Worm (Caenorhabditis elegans) whole organism, late embryonic: ENCODE measurements around the gene F39G3.5.

ENCODE experiments used
- C38D4.7 ChIP-seq: fragments of 200-800 bp; sonication (Bioruptor generic); optimal IDR thresholded peaks from 2 replicates; lab custom pipeline; 2018; ENCODE audit warnings: mild to moderate bottlenecking, missing genetic modification characterization, moderate library complexity, missing compliant biosample characterization
- F13H6.1 ChIP-seq: sonication (generic microtip); optimal IDR thresholded peaks from 2 replicates; lab custom pipeline; 2016; ENCODE audit warnings: missing genetic modification characterization, missing compliant biosample characterization
- K02D7.2 ChIP-seq: sonication (generic microtip); optimal IDR thresholded peaks from 2 replicates; lab custom pipeline; 2017; ENCODE audit warnings: mild to moderate bottlenecking, missing genetic modification characterization, missing compliant biosample characterization
- K09A11.1 ChIP-seq: sonication (generic microtip); optimal IDR thresholded peaks from 2 replicates; lab custom pipeline; 2017; ENCODE audit warnings: antibody characterized with exemption, mild to moderate bottlenecking, missing genetic modification characterization, missing compliant biosample characterization; ENCODE audit not compliant: insufficient read depth
- T23F11.4 ChIP-seq: fragments of 200-800 bp; sonication (Bioruptor generic); optimal IDR thresholded peaks from 2 replicates; lab custom pipeline; 2018; ENCODE audit warnings: mild to moderate bottlenecking, missing genetic modification characterization, missing compliant biosample characterization
- Y22D7AL.16 ChIP-seq: sonication (generic microtip); optimal IDR thresholded peaks from 2 replicates; lab custom pipeline; 2016; ENCODE audit warnings: missing genetic modification characterization, missing compliant biosample characterization
- ceh-14 ChIP-seq: sonication (generic microtip); optimal IDR thresholded peaks from 2 replicates; lab custom pipeline; 2016; ENCODE audit warnings: missing genotype, missing genetic modification characterization, missing compliant biosample characterization
- ceh-18 ChIP-seq: sonication (generic microtip); optimal IDR thresholded peaks from 2 replicates; lab custom pipeline; 2016; ENCODE audit warnings: missing genetic modification characterization, missing compliant biosample characterization
- ceh-19 ChIP-seq: fragments of 200-800 bp; sonication (Bioruptor generic); optimal IDR thresholded peaks from 2 replicates; lab custom pipeline; 2018; ENCODE audit warnings: mild to moderate bottlenecking, missing genetic modification characterization, missing compliant biosample characterization
- ceh-22 ChIP-seq: sonication (generic microtip); optimal IDR thresholded peaks from 2 replicates; lab custom pipeline; 2017; ENCODE audit warnings: missing biosample characterization, missing genetic modification characterization
- ceh-30 ChIP-seq: fragments of 150-350 bp; optimal IDR thresholded peaks from 2 replicates; lab custom pipeline; 2014; ENCODE audit warnings: missing biosample characterization, missing genetic modification characterization
- ceh-31 ChIP-seq: sonication (generic microtip); optimal IDR thresholded peaks from 2 replicates; lab custom pipeline; 2016; ENCODE audit warnings: missing genetic modification characterization, missing compliant biosample characterization
- ceh-34 ChIP-seq: sonication (generic microtip); optimal IDR thresholded peaks from 2 replicates; lab custom pipeline; 2016; ENCODE audit warnings: mild to moderate bottlenecking, missing genetic modification characterization, missing compliant biosample characterization
- ceh-45 ChIP-seq: fragments of 200-800 bp; sonication (Bioruptor generic); IDR thresholded peaks from 2 replicates; pipeline ENCODE4 v1.3.6; 2022; ENCODE audit warnings: missing genetic modification reagents, missing genetic modification characterization, missing compliant biosample characterization
- ceh-48 ChIP-seq: sonication (generic microtip); optimal IDR thresholded peaks from 2 replicates; lab custom pipeline; 2016; ENCODE audit warnings: missing genetic modification characterization, inconsistent platforms, missing compliant biosample characterization
- ceh-6 ChIP-seq: fragments of 200-800 bp; sonication (Bioruptor generic); optimal IDR thresholded peaks from 2 replicates; lab custom pipeline; 2018; ENCODE audit warnings: mild to moderate bottlenecking, missing genetic modification characterization, missing compliant biosample characterization
- ceh-9 ChIP-seq: sonication (generic microtip); optimal IDR thresholded peaks from 2 replicates; lab custom pipeline; 2016; ENCODE audit warnings: mild to moderate bottlenecking, missing genetic modification characterization, inconsistent platforms, missing compliant biosample characterization
- che-1 ChIP-seq: sonication (generic microtip); optimal IDR thresholded peaks from 2 replicates; lab custom pipeline; 2016; ENCODE audit warnings: mild to moderate bottlenecking, missing genetic modification characterization, missing compliant biosample characterization
- dmd-4 ChIP-seq: sonication (generic microtip); optimal IDR thresholded peaks from 2 replicates; lab custom pipeline; 2016; ENCODE audit warnings: borderline replicate concordance, missing genetic modification characterization, missing compliant biosample characterization
- dve-1 ChIP-seq: sonication (generic microtip); optimal IDR thresholded peaks from 2 replicates; lab custom pipeline; 2017; ENCODE audit warnings: antibody characterized with exemption, mild to moderate bottlenecking, missing genetic modification characterization, missing compliant biosample characterization
- elt-4 ChIP-seq: sonication (generic microtip); optimal IDR thresholded peaks from 2 replicates; lab custom pipeline; 2016; ENCODE audit warnings: missing genetic modification characterization, missing compliant biosample characterization
- eyg-1 ChIP-seq: sonication (generic microtip); optimal IDR thresholded peaks from 2 replicates; lab custom pipeline; 2016; ENCODE audit warnings: missing genotype, missing genetic modification characterization, missing compliant biosample characterization
- fax-1 ChIP-seq: sonication (generic microtip); optimal IDR thresholded peaks from 2 replicates; lab custom pipeline; 2016; ENCODE audit warnings: missing genotype, missing genetic modification characterization, missing compliant biosample characterization
- fkh-6 ChIP-seq: sonication (generic microtip); optimal IDR thresholded peaks from 2 replicates; lab custom pipeline; 2016; ENCODE audit warnings: missing genetic modification characterization, missing compliant biosample characterization
- hlh-13 ChIP-seq: fragments of 200-800 bp; sonication (Bioruptor generic); optimal IDR thresholded peaks from 2 replicates; lab custom pipeline; 2018; ENCODE audit warnings: mild to moderate bottlenecking, missing genetic modification characterization, missing compliant biosample characterization
- hlh-15 ChIP-seq: sonication (generic microtip); optimal IDR thresholded peaks from 2 replicates; lab custom pipeline; 2016; ENCODE audit warnings: missing genetic modification characterization, missing compliant biosample characterization
- hlh-30 ChIP-seq: sonication (generic microtip); optimal IDR thresholded peaks from 2 replicates; lab custom pipeline; 2017; ENCODE audit warnings: antibody characterized with exemption, missing genetic modification characterization, missing compliant biosample characterization; ENCODE audit not compliant: insufficient read depth
- lim-6 ChIP-seq: sonication (generic microtip); optimal IDR thresholded peaks from 2 replicates; lab custom pipeline; 2016; ENCODE audit warnings: missing genetic modification characterization, missing compliant biosample characterization
- lin-11 ChIP-seq: fragments of 200-800 bp; sonication (Bioruptor generic); optimal IDR thresholded peaks from 2 replicates; lab custom pipeline; 2018; ENCODE audit warnings: mild to moderate bottlenecking, missing genetic modification characterization, missing compliant biosample characterization
- mec-3 ChIP-seq: sonication (generic microtip); optimal IDR thresholded peaks from 2 replicates; lab custom pipeline; 2016; ENCODE audit warnings: borderline replicate concordance, missing genetic modification characterization, missing compliant biosample characterization
- nfya-1 ChIP-seq: sonication (generic microtip); optimal IDR thresholded peaks from 2 replicates; lab custom pipeline; 2017; ENCODE audit warnings: missing genetic modification characterization, mild to moderate bottlenecking, missing compliant biosample characterization, antibody characterized with exemption, moderate library complexity
- nhr-232 ChIP-seq: sonication (generic microtip); optimal IDR thresholded peaks from 2 replicates; lab custom pipeline; 2016; ENCODE audit warnings: missing genetic modification characterization, missing compliant biosample characterization
- odd-2 ChIP-seq: sonication (generic microtip); optimal IDR thresholded peaks from 2 replicates; lab custom pipeline; 2017; ENCODE audit warnings: antibody characterized with exemption, mild to moderate bottlenecking, missing genetic modification characterization, missing compliant biosample characterization
- pha-2 ChIP-seq: sonication (generic microtip); optimal IDR thresholded peaks from 2 replicates; lab custom pipeline; 2017; ENCODE audit warnings: mild to moderate bottlenecking, missing genetic modification characterization, missing compliant biosample characterization
- pros-1 ChIP-seq: fragments of 150-350 bp; optimal IDR thresholded peaks from 2 replicates; lab custom pipeline; 2014; ENCODE audit warnings: missing biosample characterization, missing genetic modification reagents, missing genetic modification characterization
- rnt-1 ChIP-seq: sonication (generic microtip); optimal IDR thresholded peaks from 2 replicates; lab custom pipeline; 2016; ENCODE audit warnings: missing genetic modification characterization, missing compliant biosample characterization
- sdc-2 ChIP-seq: sonication (generic microtip); optimal IDR thresholded peaks from 2 replicates; lab custom pipeline; 2016; ENCODE audit warnings: missing genotype, missing genetic modification characterization, missing compliant biosample characterization
- sox-2 ChIP-seq: fragments of 200-800 bp; sonication (Bioruptor generic); IDR thresholded peaks from 2 replicates; pipeline ENCODE4 v1.3.6; 2022; ENCODE audit warnings: missing genetic modification reagents, missing genetic modification characterization, missing compliant biosample characterization
- syd-9 ChIP-seq: sonication (generic microtip); optimal IDR thresholded peaks from 2 replicates; lab custom pipeline; 2016; ENCODE audit warnings: mild to moderate bottlenecking, missing genetic modification characterization, moderate library complexity, missing compliant biosample characterization
- unc-42 ChIP-seq: sonication (generic microtip); optimal IDR thresholded peaks from 2 replicates; lab custom pipeline; 2016; ENCODE audit warnings: missing genotype, missing genetic modification characterization, missing compliant biosample characterization
- unc-55 ChIP-seq: sonication (generic microtip); optimal IDR thresholded peaks from 2 replicates; lab custom pipeline; 2017; ENCODE audit warnings: missing biosample characterization, missing genetic modification reagents, missing genetic modification characterization
- zip-5 ChIP-seq: sonication (generic microtip); optimal IDR thresholded peaks from 2 replicates; lab custom pipeline; 2016; ENCODE audit warnings: missing genetic modification characterization, missing compliant biosample characterization
- ztf-16 ChIP-seq: sonication (generic microtip); optimal IDR thresholded peaks from 2 replicates; lab custom pipeline; 2017; ENCODE audit warnings: missing genetic modification characterization, missing compliant biosample characterization

Gene F39G3.5

DNA sequence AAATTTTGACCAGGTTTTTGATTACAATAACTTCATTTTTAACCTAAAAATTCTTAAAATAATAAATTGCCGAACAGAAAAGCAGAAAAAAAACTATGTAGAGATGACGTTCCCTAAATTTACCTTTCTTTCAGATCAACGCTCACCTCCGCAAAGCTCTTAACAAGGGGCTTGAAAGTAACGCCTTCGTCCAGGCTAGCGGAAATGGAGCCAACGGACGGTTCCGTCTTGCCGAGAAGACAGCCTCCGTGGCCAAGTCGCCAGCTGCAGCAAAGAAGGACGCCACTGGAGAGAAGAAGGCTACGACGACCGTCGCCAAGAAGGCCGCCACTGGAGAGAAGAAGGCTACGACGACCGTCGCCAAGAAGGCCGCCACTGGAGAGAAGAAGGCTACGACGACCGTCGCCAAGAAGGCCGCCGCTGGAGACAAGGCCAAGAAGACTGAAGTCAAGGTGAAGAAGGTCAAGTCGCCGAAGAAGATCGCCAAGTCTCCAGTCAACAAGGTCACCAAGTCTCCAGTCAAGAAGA lies 32.3 kb downstream of the F39G3.5 start:
- TF ChIP-seq sox-2 (GFP tag; lab: Robert Waterston, UW) (no peak), ceh-19 (GFP tag; lab: Kevin White, UChicago) (no peak), F13H6.1 (tag; lab: Kevin White, UChicago) (no peak), pha-2 (no peak), syd-9 (tag; lab: Kevin White, UChicago) (no peak), eyg-1 (no peak), ceh-14 (tag; lab: Kevin White, UChicago) (no peak), elt-4 (tag; lab: Kevin White, UChicago) (no peak), C38D4.7 (GFP tag; lab: Kevin White, UChicago) (no peak), dmd-4 (tag; lab: Kevin White, UChicago) (no peak), dve-1 (tag; lab: Kevin White, UChicago) (no peak), ztf-16 (tag; lab: Kevin White, UChicago) (no peak), ceh-9 (tag; lab: Kevin White, UChicago) (no peak), T23F11.4 (GFP tag; lab: Kevin White, UChicago) (no peak), lim-6 (tag; lab: Kevin White, UChicago) (no peak), nfya-1 (tag; lab: Kevin White, UChicago) (no peak), K09A11.1 (tag; lab: Kevin White, UChicago) (no peak), ceh-22 (tag; lab: Kevin White, UChicago) (no peak)

DNA sequence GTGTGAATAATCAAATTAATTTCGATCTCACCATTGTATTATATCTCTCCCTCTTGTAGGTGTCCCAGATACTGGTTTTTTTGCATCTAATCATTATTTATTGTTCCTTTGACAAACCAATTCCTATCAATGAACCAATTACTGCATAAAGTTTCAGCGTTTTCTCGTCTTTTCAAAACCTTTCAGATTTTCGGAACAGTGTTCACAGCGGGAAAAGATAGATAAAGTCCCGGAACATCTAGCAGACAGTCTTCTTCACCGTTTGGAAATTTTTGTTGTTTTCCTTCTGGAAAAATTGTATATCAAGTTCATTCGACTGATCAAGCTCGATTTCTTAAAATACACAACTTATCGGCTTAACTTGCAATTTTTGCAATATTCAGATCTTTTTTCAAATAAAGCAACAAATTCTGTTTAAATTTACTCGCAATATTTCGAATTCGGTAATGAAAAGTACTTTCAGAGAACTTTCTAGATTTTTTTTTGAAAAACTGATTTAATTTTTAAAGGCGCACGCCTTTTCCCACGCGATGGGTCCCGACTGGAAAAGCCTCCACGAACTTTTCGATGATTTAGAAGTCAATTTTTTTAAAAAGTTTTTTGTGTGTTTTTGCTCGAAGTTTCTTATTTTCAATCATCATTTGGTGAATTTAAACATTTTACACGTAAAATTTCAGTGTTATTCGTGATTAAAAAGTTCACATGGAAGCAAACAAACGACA lies 33.1 kb downstream of the F39G3.5 start, which contains the start of gene pgl-3:
pgl-3 (plus strand) TSS at position 672 of the 722 bp plus-strand sequence.
- TF ChIP-seq ceh-34 (tag; lab: Kevin White, UChicago) (no peak), ceh-14 (tag; lab: Kevin White, UChicago) (no peak), C38D4.7 (GFP tag; lab: Kevin White, UChicago) (no peak), hlh-15 (tag; lab: Kevin White, UChicago) (no peak), unc-42 (no peak), hlh-13 (GFP tag; lab: Kevin White, UChicago) (no peak), ceh-6 (GFP tag; lab: Kevin White, UChicago) (no peak), dmd-4 (tag; lab: Kevin White, UChicago) (no peak), ceh-31 (tag; lab: Kevin White, UChicago) (no peak), pros-1 (no peak), rnt-1 (tag; lab: Kevin White, UChicago) (no peak), che-1 (tag; lab: Kevin White, UChicago) (no peak), zip-5 (no peak), ceh-19 (GFP tag; lab: Kevin White, UChicago) (no peak), K02D7.2 (no peak), eyg-1 (no peak), unc-55 (GFP tag; lab: Kevin White, UChicago) (no peak), lin-11 (tag; lab: Kevin White, UChicago) (no peak), Y22D7AL.16 (tag; lab: Kevin White, UChicago) (no peak)
- TF ChIP-seq, all 69 proteins: peak for 0

DNA sequence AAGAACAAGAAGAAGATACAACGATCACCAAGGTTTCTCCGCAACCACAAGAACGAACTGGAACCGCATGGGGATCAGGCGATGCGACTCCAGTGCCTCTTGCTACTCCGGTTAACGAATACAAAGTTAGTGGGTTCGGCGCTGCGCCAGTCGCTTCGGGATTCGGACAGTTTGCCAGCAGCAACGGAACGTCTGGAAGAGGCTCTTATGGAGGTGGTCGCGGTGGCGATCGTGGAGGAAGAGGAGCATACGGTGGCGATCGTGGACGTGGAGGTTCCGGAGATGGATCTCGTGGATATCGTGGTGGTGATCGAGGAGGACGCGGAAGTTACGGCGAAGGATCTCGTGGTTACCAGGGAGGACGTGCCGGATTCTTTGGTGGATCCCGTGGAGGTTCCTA lies 35.6 kb downstream of the F39G3.5 start:
- no peak for TF ChIP-seq Y22D7AL.16 (tag; lab: Kevin White, UChicago)
- no peak for TF ChIP-seq ceh-45
- TF ChIP-seq F13H6.1 (tag; lab: Kevin White, UChicago): no peak
- TF ChIP-seq fax-1 (tag; lab: Kevin White, UChicago): no peak
- no peak for TF ChIP-seq ceh-14 (tag; lab: Kevin White, UChicago)
- TF ChIP-seq mec-3 (tag; lab: Kevin White, UChicago): no peak
- TF ChIP-seq fkh-6 (tag; lab: Kevin White, UChicago): no peak
- no peak for TF ChIP-seq ceh-48 (tag; lab: Kevin White, UChicago)
- TF ChIP-seq ceh-30 (tag; lab: Kevin White, UChicago): no peak
- TF ChIP-seq odd-2 (tag; lab: Kevin White, UChicago): no peak
- no peak for TF ChIP-seq hlh-30 (tag; lab: Kevin White, UChicago)
- TF ChIP-seq ceh-22 (tag; lab: Kevin White, UChicago): no peak
- TF ChIP-seq unc-55 (GFP tag; lab: Kevin White, UChicago): no peak
- no peak for TF ChIP-seq elt-4 (tag; lab: Kevin White, UChicago)
- TF ChIP-seq nhr-232: no peak
- no peak for TF ChIP-seq sdc-2
- TF ChIP-seq ceh-18 (tag; lab: Kevin White, UChicago): no peak
- no peak for TF ChIP-seq dmd-4 (tag; lab: Kevin White, UChicago)
